Worm (Caenorhabditis elegans): Measurements from ENCODE around the gene T08G5.2.

The T08G5.2 gene

ce11 chrV:13993478-13993877 lies 32.6 kb downstream of the T08G5.2 start:
- TF ChIP-seq dao-5 (tag; optimal IDR thresholded peaks at IDR 0.05) (no peak), W03F9.2 (tag; optimal IDR thresholded peaks at IDR 0.05) (no peak), him-1 (tag; optimal IDR thresholded peaks at IDR 0.05) (no peak)

- TF ChIP-seq him-1 (tag; optimal IDR thresholded peaks at IDR 0.05) (no peak), dao-5 (tag; optimal IDR thresholded peaks at IDR 0.05) (no peak), W03F9.2 (tag; optimal IDR thresholded peaks at IDR 0.05) (no peak)
Measured at ce11 chrV:13992485-13992884, 33.6 kb downstream of the T08G5.2 start, which contains the start of gene droe-4. droe-4 (plus strand) TSS chrV:13992656.

ce11 chrV:13986823-13987222 lies 39.3 kb downstream of the T08G5.2 start:
- TF ChIP-seq W03F9.2 (tag; optimal IDR thresholded peaks at IDR 0.05) (no peak), him-1 (tag; optimal IDR thresholded peaks at IDR 0.05) (no peak), dao-5 (tag; optimal IDR thresholded peaks at IDR 0.05) (no peak)

- TF ChIP-seq dao-5 (tag; optimal IDR thresholded peaks at IDR 0.05), result no peak
- TF ChIP-seq him-1 (tag; optimal IDR thresholded peaks at IDR 0.05), result no peak
- TF ChIP-seq W03F9.2 (tag; optimal IDR thresholded peaks at IDR 0.05), result no peak
Measured at ce11 chrV:13984828-13985227, 41.3 kb downstream of the T08G5.2 start, which contains the start of gene end-1. end-1 (plus strand) TSS chrV:13985128.

ce11 chrV:13981677-13982076 lies 44.4 kb downstream of the T08G5.2 start:
- no peak for TF ChIP-seq him-1 (tag; optimal IDR thresholded peaks at IDR 0.05)
- TF ChIP-seq dao-5 (tag; optimal IDR thresholded peaks at IDR 0.05), result no peak
- no peak for TF ChIP-seq W03F9.2 (tag; optimal IDR thresholded peaks at IDR 0.05)

ce11 chrV:13980807-13981206 lies 45.3 kb downstream of the T08G5.2 start, which contains the start of gene eol-1:
eol-1 (minus strand) TSS chrV:13980907.
- TF ChIP-seq dao-5 (tag; optimal IDR thresholded peaks at IDR 0.05), result no peak
- TF ChIP-seq W03F9.2 (tag; optimal IDR thresholded peaks at IDR 0.05), result no peak
- TF ChIP-seq him-1 (tag; optimal IDR thresholded peaks at IDR 0.05), result no peak

Measured in whole organism, L4/young adult.